Fruit fly (Drosophila melanogaster): ENCODE results near the gene CG17568.
A peak's percentile ranks its signal among the peaks of the same experiment; 100 is the strongest.

Gene CG17568

DNA sequence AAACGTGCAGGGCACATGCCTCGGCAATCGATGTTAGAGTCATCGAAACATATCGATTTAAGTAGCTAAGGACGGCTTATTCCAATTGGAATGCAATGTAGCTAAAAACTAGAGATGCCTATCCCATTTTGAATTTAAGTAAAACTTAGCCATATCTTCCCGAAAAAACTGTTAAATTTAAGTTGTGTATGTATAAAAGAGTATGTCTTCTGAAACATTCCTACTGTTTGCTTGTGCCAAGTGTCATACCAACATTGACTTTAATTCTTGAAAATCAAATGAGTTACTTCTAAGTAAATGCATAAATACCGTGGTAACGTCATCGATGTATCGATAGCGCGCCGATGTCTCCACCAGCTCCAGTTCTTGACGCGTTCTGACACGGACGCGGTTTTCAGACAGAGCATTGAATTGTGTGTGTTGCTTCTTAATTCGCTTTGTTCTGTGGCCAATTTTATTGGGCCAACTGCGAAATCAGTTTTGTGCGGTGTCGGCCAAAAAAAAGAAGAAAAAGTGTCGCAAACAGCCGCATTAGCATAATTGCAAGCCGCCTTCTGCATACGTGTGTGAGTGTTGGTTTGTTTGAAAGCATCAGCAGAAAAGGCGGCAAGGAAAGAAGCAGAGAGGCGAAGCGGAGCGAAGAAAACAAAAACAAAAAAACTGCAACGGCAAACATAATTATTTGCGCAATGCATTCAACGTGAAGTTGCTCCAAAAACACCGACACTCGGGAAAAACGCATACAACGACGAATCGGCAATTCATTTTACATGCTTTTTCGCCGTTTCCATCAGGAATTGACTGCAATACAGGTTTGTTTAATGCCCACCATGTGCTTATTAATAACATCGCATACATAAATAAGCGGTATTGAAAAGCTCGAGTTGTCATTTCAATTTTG is 47.8 kb downstream of the CG17568 start, which contains the start of gene brat (continued):
- peak; percentile 59 for TF ChIP-seq pho (GFP tag; optimal IDR thresholded peaks at IDR 0.05)
- TF ChIP-seq HmgD (GFP tag; optimal IDR thresholded peaks at IDR 0.05): peak; percentile 55
- TF ChIP-seq CG14965 (GFP tag; optimal IDR thresholded peaks at IDR 0.05; ENCODE audit: borderline replicate concordance): no peak
- TF ChIP-seq NfI (GFP tag; optimal IDR thresholded peaks at IDR 0.05): peak; percentile 56
- peak; percentile 38; the same call in 1 of the 2 replicates for TF ChIP-seq lmd (GFP tag; IDR thresholded peaks at IDR 0.05)
- peak; percentile 93 for TF ChIP-seq vnd (GFP tag; IDR thresholded peaks at IDR 0.05; ENCODE audit: partially characterized antibody)
- peak; percentile 81; the same call in 2 of the 4 replicates for TF ChIP-seq chinmo (GFP tag; IDR thresholded peaks at IDR 0.05; ENCODE audit: partially characterized antibody)
- peak; percentile 40 for TF ChIP-seq PHDP (tag; optimal IDR thresholded peaks at IDR 0.05)
- peak; percentile 13 for TF ChIP-seq CG10147 (GFP tag; optimal IDR thresholded peaks at IDR 0.05)
- peak; percentile 40 for TF ChIP-seq pum (GFP tag; optimal IDR thresholded peaks at IDR 0.05)
- no peak for TF ChIP-seq gcm2 (GFP tag; optimal IDR thresholded peaks at IDR 0.05)
- no peak for TF ChIP-seq slou (GFP tag; optimal IDR thresholded peaks at IDR 0.05)
- TF ChIP-seq CG9727 (GFP tag; optimal IDR thresholded peaks at IDR 0.05): peak; percentile 58
- peak; percentile 65 for TF ChIP-seq CG3995 (GFP tag; optimal IDR thresholded peaks at IDR 0.05)
- TF ChIP-seq CG12391 (tag; optimal IDR thresholded peaks at IDR 0.05): peak; percentile 59
- peak; percentile 39 for TF ChIP-seq eyg (GFP tag; optimal IDR thresholded peaks at IDR 0.05)
- 0 out of 2 replicates have a peak, but pooled peaks have one; percentile 53 for TF ChIP-seq CG42726 (GFP tag; IDR thresholded peaks at IDR 0.05; ENCODE audit: partially characterized antibody)
- peak; percentile 47 for TF ChIP-seq CG13624 (GFP tag; optimal IDR thresholded peaks at IDR 0.05)
- TF ChIP-seq Neu2 (GFP tag; optimal IDR thresholded peaks at IDR 0.05; ENCODE audit: borderline replicate concordance): peak; percentile 6
- TF ChIP-seq Ets97D (GFP tag; optimal IDR thresholded peaks at IDR 0.05): peak; percentile 56
- TF ChIP-seq CG6683 (GFP tag; optimal IDR thresholded peaks at IDR 0.05): no peak
- peak; percentile 76 for TF ChIP-seq zfh2 (GFP tag; optimal IDR thresholded peaks at IDR 0.05)
- peak; percentile 47 for TF ChIP-seq CG33213 (GFP tag; optimal IDR thresholded peaks at IDR 0.05)
- peak; percentile 66 for TF ChIP-seq phol (tag; optimal IDR thresholded peaks at IDR 0.05)
- peak; percentile 56 for TF ChIP-seq CG3847 (GFP tag; IDR thresholded peaks at IDR 0.05)
- no peak; the same call in 1 of the 2 replicates for TF ChIP-seq esg (GFP tag; conservative IDR thresholded peaks at IDR 0.05)
- TF ChIP-seq fru (optimal IDR thresholded peaks at IDR 0.05): no peak
- peak in 1 of 3 experiments; percentile 48 for TF ChIP-seq lola (GFP tag; optimal IDR thresholded peaks at IDR 0.05)
- TF ChIP-seq CG17568 (GFP tag; optimal IDR thresholded peaks at IDR 0.05): no peak
- TF ChIP-seq Abd-B (GFP tag; optimal IDR thresholded peaks at IDR 0.05): peak; percentile 51
- TF ChIP-seq Meics (GFP tag; optimal IDR thresholded peaks at IDR 0.05): peak; percentile 27
- TF ChIP-seq B-H2 (GFP tag; optimal IDR thresholded peaks at IDR 0.05): peak; percentile 18
- peak; percentile 10 for TF ChIP-seq NC2β (GFP tag; optimal IDR thresholded peaks at IDR 0.05)
- 0 out of 3 replicates have a peak, but pooled peaks have one; percentile 56 for TF ChIP-seq CG34422 (GFP tag; IDR thresholded peaks at IDR 0.05)
- peak; percentile 67 for TF ChIP-seq Hmr (GFP tag; optimal IDR thresholded peaks at IDR 0.05)
- peak; percentile 40 for TF ChIP-seq lab (GFP tag; optimal IDR thresholded peaks at IDR 0.05)
- TF ChIP-seq CG1647 (GFP tag; optimal IDR thresholded peaks at IDR 0.05): peak; percentile 8
- TF ChIP-seq CG12744 (GFP tag; optimal IDR thresholded peaks at IDR 0.05): no peak
- TF ChIP-seq gsb (GFP tag; IDR thresholded peaks at IDR 0.05): no peak
- peak; percentile 93 for TF ChIP-seq sna (GFP tag; IDR thresholded peaks at IDR 0.05; ENCODE audit: partially characterized antibody)
- no peak for TF ChIP-seq z (GFP tag; IDR thresholded peaks at IDR 0.05)
- TF ChIP-seq gcm (GFP tag; optimal IDR thresholded peaks at IDR 0.05): no peak
- peak; percentile 83 for TF ChIP-seq Sin3A (optimal IDR thresholded peaks at IDR 0.05)
- TF ChIP-seq CG2875 (GFP tag; optimal IDR thresholded peaks at IDR 0.05): no peak
- peak; percentile 49 for TF ChIP-seq CG18599 (GFP tag; optimal IDR thresholded peaks at IDR 0.05)
- peak; percentile 86 for TF ChIP-seq hbn (GFP tag; IDR thresholded peaks at IDR 0.05; ENCODE audit: partially characterized antibody)
- TF ChIP-seq CG17186 (GFP tag; optimal IDR thresholded peaks at IDR 0.05): peak; percentile 46
